Fruit fly (Drosophila melanogaster): ENCODE measurements around the gene Cdc16.

DNA sequence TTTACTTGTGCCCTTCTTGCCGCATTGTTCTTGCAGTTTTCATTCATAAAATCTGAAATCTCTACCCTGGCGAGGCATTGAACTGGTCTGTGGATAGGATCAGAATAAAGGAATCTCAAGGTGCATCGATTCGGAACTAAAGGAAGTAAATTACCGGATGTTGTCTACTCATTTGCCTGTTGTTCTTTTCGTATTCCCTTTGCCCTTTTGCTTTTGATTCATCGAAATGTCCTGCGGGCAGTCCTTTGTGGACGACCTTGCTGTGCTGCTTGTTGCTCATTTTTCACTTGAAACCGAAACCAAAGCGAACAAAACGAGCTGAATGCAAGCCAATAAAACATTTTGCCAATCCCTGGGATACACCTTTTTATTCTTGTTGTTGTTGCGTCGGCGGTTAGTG is 20.3 kb downstream of the Cdc16 start:
- TF ChIP-seq CG3919 (GFP tag; optimal IDR thresholded peaks at IDR 0.05) (no peak), CG11902 (GFP tag; optimal IDR thresholded peaks at IDR 0.05) (no peak), OdsH (GFP tag; optimal IDR thresholded peaks at IDR 0.05) (no peak), dac (GFP tag; optimal IDR thresholded peaks at IDR 0.05) (no peak)

All from whole organism, prepupa.